Worm (Caenorhabditis elegans): ENCODE data around the gene ufd-2.

Gene ufd-2

ce11 chrII:8073222-8073621 is 10.7 kb downstream of the ufd-2 start, which contains the start of gene gpcp-2:
TSS of gene gpcp-2 (minus strand) at chrII:8073374.
- TF ChIP-seq egl-27 (tag; optimal IDR thresholded peaks at IDR 0.05) (no peak), fos-1 (tag; optimal IDR thresholded peaks at IDR 0.05) (peak; percentile 39), lin-13 (GFP tag; optimal IDR thresholded peaks at IDR 0.05) (no peak), mbf-1 (tag; optimal IDR thresholded peaks at IDR 0.05) (no peak)

DNA sequence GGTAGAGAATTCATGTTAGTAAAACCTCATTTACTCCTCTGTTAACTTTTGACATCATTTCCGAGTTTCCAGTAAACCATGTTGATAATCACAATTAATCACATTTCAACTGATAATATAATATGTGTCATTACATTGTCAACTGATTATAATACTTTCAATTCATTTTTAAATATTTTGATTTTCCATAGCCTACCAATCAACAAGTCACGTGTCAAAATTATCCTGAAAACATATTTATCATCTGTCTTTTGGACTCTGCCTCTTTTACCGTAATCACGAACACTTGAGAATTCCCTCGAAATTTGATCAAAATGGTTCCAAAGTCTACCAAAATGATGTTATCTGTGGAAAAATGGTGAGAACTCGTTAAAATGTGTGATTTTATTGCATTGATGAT is 11.5 kb downstream of the ufd-2 start:
- TF ChIP-seq nhr-21 (tag; optimal IDR thresholded peaks at IDR 0.05) (no peak), fos-1 (tag; optimal IDR thresholded peaks at IDR 0.05) (peak; percentile 47)

DNA sequence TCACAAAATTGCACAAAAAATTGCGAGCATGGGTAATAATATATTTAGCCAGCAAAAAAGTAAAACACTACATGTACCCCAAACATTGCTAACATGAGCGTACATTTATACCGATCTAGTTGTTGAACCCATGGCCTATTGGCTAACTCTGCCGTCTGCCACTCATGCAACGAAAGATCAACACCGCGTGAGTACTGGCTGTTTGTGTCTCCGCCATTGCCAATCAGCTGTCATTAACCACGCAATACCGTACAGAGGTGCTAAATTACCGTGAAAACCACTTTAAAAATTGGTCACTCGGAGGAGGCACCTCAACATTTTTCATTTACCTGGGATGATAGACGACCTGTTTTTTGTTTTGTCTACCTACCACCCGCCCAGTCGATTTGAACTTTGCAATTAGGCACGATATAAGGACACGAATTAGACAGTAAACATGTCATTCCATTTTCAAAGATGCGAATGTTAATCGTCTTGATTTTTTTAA is 12.8 kb downstream of the ufd-2 start, which contains the start of gene K02C4.2:
TSS of gene K02C4.2 (plus strand) at position 437 of the 487 bp plus-strand sequence.
- TF ChIP-seq Y55F3AM.14 (GFP tag; optimal IDR thresholded peaks at IDR 0.05) (peak; percentile 62), zag-1 (tag; optimal IDR thresholded peaks at IDR 0.05) (peak; percentile 36), nhr-237 (tag; optimal IDR thresholded peaks at IDR 0.05) (no peak), gmeb-1 (tag; optimal IDR thresholded peaks at IDR 0.05) (peak; percentile 74), nhr-12 (tag; optimal IDR thresholded peaks at IDR 0.05) (no peak), unc-62 (GFP tag; optimal IDR thresholded peaks at IDR 0.05) (no peak), lin-13 (GFP tag; optimal IDR thresholded peaks at IDR 0.05) (peak; percentile 50), lin-11 (tag; optimal IDR thresholded peaks at IDR 0.05) (peak; percentile 42), dmd-4 (tag; optimal IDR thresholded peaks at IDR 0.05) (no peak), R02D3.7 (tag; optimal IDR thresholded peaks at IDR 0.05) (no peak), F13H6.1 (tag; optimal IDR thresholded peaks at IDR 0.05) (peak; percentile 66), egl-27 (tag; optimal IDR thresholded peaks at IDR 0.05) (no peak), sma-3 (GFP tag; optimal IDR thresholded peaks at IDR 0.05) (peak; percentile 81), skn-1 (tag; optimal IDR thresholded peaks at IDR 0.05) (no peak), nhr-21 (tag; optimal IDR thresholded peaks at IDR 0.05) (peak; percentile 85), ztf-11 (tag; optimal IDR thresholded peaks at IDR 0.05) (no peak), lin-39 (tag; optimal IDR thresholded peaks at IDR 0.05) (no peak), blmp-1 (tag; optimal IDR thresholded peaks at IDR 0.05; ENCODE audit: insufficient read depth) (peak; percentile 36), nhr-129 (tag; optimal IDR thresholded peaks at IDR 0.05) (peak; percentile 95), unc-55 (GFP tag; optimal IDR thresholded peaks at IDR 0.05) (peak; percentile 45), unc-39 (tag; optimal IDR thresholded peaks at IDR 0.05) (no peak), nhr-25 (tag; optimal IDR thresholded peaks at IDR 0.05) (peak; percentile 73), lsy-2 (tag; optimal IDR thresholded peaks at IDR 0.05) (peak; percentile 12 to 73), nhr-6 (tag; optimal IDR thresholded peaks at IDR 0.05) (no peak), nhr-10 (tag; optimal IDR thresholded peaks at IDR 0.05) (no peak), mdl-1 (tag; optimal IDR thresholded peaks at IDR 0.05) (peak in 1 of 2 experiments; percentile 9), elt-1 (tag; optimal IDR thresholded peaks at IDR 0.05) (no peak), nhr-11 (tag; optimal IDR thresholded peaks at IDR 0.05) (peak; percentile 9), alr-1 (tag; optimal IDR thresholded peaks at IDR 0.05) (no peak), mbf-1 (tag; optimal IDR thresholded peaks at IDR 0.05) (no peak), mab-5 (tag; optimal IDR thresholded peaks at IDR 0.05) (no peak), ceh-82 (tag; optimal IDR thresholded peaks at IDR 0.05) (no peak), sem-4 (tag; optimal IDR thresholded peaks at IDR 0.05) (peak; percentile 69), C34F6.9 (tag; optimal IDR thresholded peaks at IDR 0.05) (peak; percentile 61), ztf-1 (GFP tag; conservative IDR thresholded peaks at IDR 0.05) (no peak), aly-2 (tag; optimal IDR thresholded peaks at IDR 0.05) (no peak), snpc-4 (tag; optimal IDR thresholded peaks at IDR 0.05) (peak; percentile 42), sma-9 (GFP tag; optimal IDR thresholded peaks at IDR 0.05) (peak; percentile 78), sma-9 (tag; optimal IDR thresholded peaks at IDR 0.05) (no peak), ztf-4 (tag; optimal IDR thresholded peaks at IDR 0.05) (no peak), ZK546.5 (tag; optimal IDR thresholded peaks at IDR 0.05) (no peak), crh-2 (tag; optimal IDR thresholded peaks at IDR 0.05) (peak; percentile 80), peb-1 (tag; optimal IDR thresholded peaks at IDR 0.05) (no peak), ceh-16 (tag; optimal IDR thresholded peaks at IDR 0.05) (peak; percentile 57), nhr-23 (tag; optimal IDR thresholded peaks at IDR 0.05) (no peak), elt-3 (tag; optimal IDR thresholded peaks at IDR 0.05) (no peak), fos-1 (tag; optimal IDR thresholded peaks at IDR 0.05) (peak; percentile 90), nhr-77 (tag; optimal IDR thresholded peaks at IDR 0.05) (peak; percentile 16), ama-1 (optimal IDR thresholded peaks at IDR 0.05) (no peak)

Data from whole organism, L2 larva.